Worm (Caenorhabditis elegans) whole organism, mixed stage, embryonic: Measurements from ENCODE around the gene ptr-14.

Experiments used
- ces-1 ChIP-seq: fragments of 150-350 bp; optimal IDR thresholded peaks from 2 replicates; lab custom pipeline; 2014; ENCODE audit warnings: missing biosample characterization, missing genetic modification reagents, missing genetic modification characterization
- elt-1 ChIP-seq: sonication (generic microtip); optimal IDR thresholded peaks from 2 replicates; lab custom pipeline; 2017; ENCODE audit warnings: missing genetic modification characterization, mild to moderate bottlenecking, missing compliant biosample characterization, antibody characterized with exemption, moderate library complexity, borderline replicate concordance; ENCODE audit not compliant: insufficient read depth
- lin-13 ChIP-seq: fragments of 150-350 bp; optimal IDR thresholded peaks from 2 replicates; lab custom pipeline; 2014; ENCODE audit warnings: missing biosample characterization, missing genetic modification characterization
- lsy-2 ChIP-seq: fragments of 150-350 bp; optimal IDR thresholded peaks from 2 replicates; lab custom pipeline; 2014; ENCODE audit warnings: missing biosample characterization, missing genetic modification characterization
- mab-5 ChIP-seq: fragments of 150-350 bp; optimal IDR thresholded peaks from 2 replicates; lab custom pipeline; 2014; ENCODE audit warnings: missing biosample characterization, missing genetic modification characterization
- nhr-237 ChIP-seq: fragments of 150-350 bp; optimal IDR thresholded peaks from 2 replicates; lab custom pipeline; 2014; ENCODE audit warnings: missing biosample characterization, missing genetic modification characterization
- sem-2 ChIP-seq: fragments of 200-800 bp; sonication (Bioruptor generic); optimal IDR thresholded peaks from 2 replicates; lab custom pipeline; 2018; ENCODE audit warnings: mild to moderate bottlenecking, missing genetic modification characterization, missing compliant biosample characterization
- unc-39 ChIP-seq: fragments of 150-350 bp; optimal IDR thresholded peaks from 2 replicates; lab custom pipeline; 2014; ENCODE audit warnings: missing biosample characterization, missing genetic modification characterization
- unc-62 ChIP-seq: fragments of 150-350 bp; optimal IDR thresholded peaks from 2 replicates; lab custom pipeline; 2014; ENCODE audit warnings: missing biosample characterization, missing genetic modification reagents, missing genetic modification characterization
- zip-8 ChIP-seq: fragments of 150-350 bp; optimal IDR thresholded peaks from 2 replicates; lab custom pipeline; 2014; ENCODE audit warnings: missing biosample characterization, missing genetic modification characterization

DNA sequence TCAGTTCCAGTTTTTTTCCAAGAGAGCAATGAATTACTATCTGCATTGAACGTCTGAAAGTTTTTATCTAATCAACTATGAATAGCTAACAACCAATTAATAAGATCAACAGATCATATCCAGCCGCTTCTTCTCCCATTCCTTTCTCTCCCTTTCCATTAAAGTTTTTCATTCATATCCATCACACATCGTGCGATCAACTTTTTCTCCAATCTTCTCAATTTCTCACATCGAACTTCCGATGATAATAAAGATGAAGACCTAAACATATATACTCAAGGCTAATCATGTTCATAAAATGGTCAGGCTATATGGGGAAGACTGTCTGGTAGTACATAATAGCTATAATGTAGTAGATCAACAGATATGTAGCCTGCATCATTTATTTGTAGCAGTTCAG lies 2.9 kb upstream of the ptr-14 start:
- TF ChIP-seq mab-5 (tag; lab: Kevin White, UChicago): no peak
- TF ChIP-seq sem-2 (GFP tag; lab: Kevin White, UChicago): no peak
- no peak for TF ChIP-seq nhr-237
- TF ChIP-seq lin-13 (tag; lab: Kevin White, UChicago): no peak
- TF ChIP-seq unc-39 (tag; lab: Kevin White, UChicago): no peak
- TF ChIP-seq ces-1: no peak
- no peak for TF ChIP-seq lsy-2
- TF ChIP-seq unc-62: no peak
- TF ChIP-seq elt-1: no peak
- no peak for TF ChIP-seq zip-8
